Worm (Caenorhabditis elegans) whole organism, late embryonic: ENCODE results near the gene F52C12.2.

Experiments used
- fkh-10 ChIP-seq: fragments of 150-350 bp; optimal IDR thresholded peaks from 2 replicates; lab custom pipeline; 2014; ENCODE audit warnings: missing biosample characterization, missing genetic modification reagents, missing genetic modification characterization
- pros-1 ChIP-seq: fragments of 150-350 bp; optimal IDR thresholded peaks from 2 replicates; lab custom pipeline; 2014; ENCODE audit warnings: missing biosample characterization, missing genetic modification reagents, missing genetic modification characterization
- rnt-1 ChIP-seq: sonication (generic microtip); optimal IDR thresholded peaks from 2 replicates; lab custom pipeline; 2016; ENCODE audit warnings: missing genetic modification characterization, missing compliant biosample characterization
- unc-55 ChIP-seq: sonication (generic microtip); optimal IDR thresholded peaks from 2 replicates; lab custom pipeline; 2017; ENCODE audit warnings: missing biosample characterization, missing genetic modification reagents, missing genetic modification characterization

DNA sequence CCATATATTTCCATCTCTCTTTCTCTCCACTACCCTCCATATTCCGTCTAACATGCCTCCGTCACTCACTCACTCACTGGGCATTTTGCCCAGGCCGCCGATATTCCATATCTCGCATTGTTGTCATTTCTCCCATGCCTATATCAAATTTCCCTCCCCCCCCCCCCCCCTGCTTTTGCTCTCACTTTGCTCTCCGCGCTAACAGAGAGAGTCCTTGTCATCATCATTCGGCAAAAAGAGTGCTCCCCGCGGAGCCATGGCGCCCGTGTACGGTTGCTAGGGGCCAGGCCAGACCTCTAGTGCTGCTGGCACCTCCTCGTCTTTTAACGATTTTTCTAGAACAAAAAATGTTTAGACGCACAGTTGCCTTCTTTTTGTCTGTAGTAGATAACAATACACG, 48.1 kb upstream of the F52C12.2 start:
- TF ChIP-seq rnt-1 (tag; lab: Kevin White, UChicago): no peak
- TF ChIP-seq pros-1 (tag; lab: Kevin White, UChicago): no peak
- TF ChIP-seq fkh-10 (GFP tag; lab: Kevin White, UChicago): no peak
- TF ChIP-seq unc-55 (GFP tag; lab: Kevin White, UChicago): no peak
